Worm (Caenorhabditis elegans): ENCODE data around the gene kcnl-1.

kcnl-1 gene

ce11 chrV:19526197-19526596, 39.0 kb upstream of the kcnl-1 start:
- TF ChIP-seq C34B4.2 (tag; optimal IDR thresholded peaks at IDR 0.05) (no peak), nhr-71 (tag; optimal IDR thresholded peaks at IDR 0.05) (peak; percentile 24), elt-3 (tag; optimal IDR thresholded peaks at IDR 0.05) (peak in 1 of 6 experiments; percentile 8), mef-2 (tag; optimal IDR thresholded peaks at IDR 0.05) (no peak), nhr-19 (GFP tag; conservative IDR thresholded peaks at IDR 0.05) (peak; percentile 67), hlh-17 (GFP tag; optimal IDR thresholded peaks at IDR 0.05; ENCODE audit: borderline replicate concordance) (no peak), tlp-1 (tag; optimal IDR thresholded peaks at IDR 0.05) (no peak), nhr-28 (tag; optimal IDR thresholded peaks at IDR 0.05) (no peak), lin-13 (GFP tag; optimal IDR thresholded peaks at IDR 0.05) (no peak), rnt-1 (tag; optimal IDR thresholded peaks at IDR 0.05) (no peak), ceh-8 (GFP tag; optimal IDR thresholded peaks at IDR 0.05) (no peak), nhr-85 (tag) (peak; percentile 84), lir-3 (tag; optimal IDR thresholded peaks at IDR 0.05; ENCODE audit: poor library complexity) (no peak), unc-30 (tag; optimal IDR thresholded peaks at IDR 0.05) (no peak), nhr-20 (tag; optimal IDR thresholded peaks at IDR 0.05) (peak; percentile 9), ceh-82 (tag; optimal IDR thresholded peaks at IDR 0.05) (no peak), ets-5 (GFP tag; IDR thresholded peaks at IDR 0.05) (no peak), swsn-7 (tag; optimal IDR thresholded peaks at IDR 0.05) (no peak), nhr-77 (tag; optimal IDR thresholded peaks at IDR 0.05) (no peak), pqm-1 (tag; optimal IDR thresholded peaks at IDR 0.05) (no peak), lin-14 (GFP tag; optimal IDR thresholded peaks at IDR 0.05) (peak; percentile 23), fkh-10 (GFP tag; optimal IDR thresholded peaks at IDR 0.05) (no peak), blmp-1 (tag; optimal IDR thresholded peaks at IDR 0.05) (peak; percentile 16)

ce11 chrV:19527565-19527964, 37.6 kb upstream of the kcnl-1 start:
- TF ChIP-seq nhr-28 (tag; optimal IDR thresholded peaks at IDR 0.05) (no peak), ceh-8 (GFP tag; optimal IDR thresholded peaks at IDR 0.05) (no peak), unc-130 (tag; optimal IDR thresholded peaks at IDR 0.05) (peak; percentile 71), ceh-90 (tag; optimal IDR thresholded peaks at IDR 0.05) (no peak), lin-14 (GFP tag; optimal IDR thresholded peaks at IDR 0.05) (peak; percentile 73), nhr-19 (GFP tag; conservative IDR thresholded peaks at IDR 0.05) (peak; percentile 83), ceh-88 (GFP tag; IDR thresholded peaks at IDR 0.05) (no peak), C04F5.9 (tag; optimal IDR thresholded peaks at IDR 0.05) (no peak), hpl-2 (GFP tag; optimal IDR thresholded peaks at IDR 0.05) (no peak), aly-2 (tag; optimal IDR thresholded peaks at IDR 0.05) (no peak), grh-1 (GFP tag; IDR thresholded peaks at IDR 0.05) (peak; percentile 48; the same call in 1 of the 2 replicates), unc-62 (GFP tag; optimal IDR thresholded peaks at IDR 0.05) (no peak), lin-39 (tag; optimal IDR thresholded peaks at IDR 0.05) (no peak), rnt-1 (tag; optimal IDR thresholded peaks at IDR 0.05) (no peak), ama-1 (optimal IDR thresholded peaks at IDR 0.05) (no peak), tlp-1 (tag; optimal IDR thresholded peaks at IDR 0.05) (peak; percentile 22), ztf-11 (tag; optimal IDR thresholded peaks at IDR 0.05) (no peak), nhr-90 (tag; optimal IDR thresholded peaks at IDR 0.05; ENCODE audit: poor library complexity) (peak; percentile 83), dpl-1 (GFP tag; optimal IDR thresholded peaks at IDR 0.05) (peak in 1 of 3 experiments; percentile 26), skn-1 (tag; optimal IDR thresholded peaks at IDR 0.05) (no peak), blmp-1 (tag; optimal IDR thresholded peaks at IDR 0.05) (peak; percentile 40), zag-1 (tag; optimal IDR thresholded peaks at IDR 0.05) (no peak), snu-23 (GFP tag; optimal IDR thresholded peaks at IDR 0.05) (peak; percentile 65), egl-27 (tag; optimal IDR thresholded peaks at IDR 0.05) (no peak), nhr-47 (tag; optimal IDR thresholded peaks at IDR 0.05) (peak; percentile 41), nhr-71 (tag; optimal IDR thresholded peaks at IDR 0.05) (peak; percentile 78), ztf-4 (tag; optimal IDR thresholded peaks at IDR 0.05) (no peak), lsy-2 (tag; optimal IDR thresholded peaks at IDR 0.05) (peak in 1 of 2 experiments; percentile 10), nhr-20 (tag; optimal IDR thresholded peaks at IDR 0.05) (peak; percentile 82), alr-1 (tag; optimal IDR thresholded peaks at IDR 0.05; ENCODE audit: borderline replicate concordance) (no peak), dsc-1 (tag; optimal IDR thresholded peaks at IDR 0.05) (no peak), egl-13 (tag; optimal IDR thresholded peaks at IDR 0.05) (no peak), sptf-1 (tag; optimal IDR thresholded peaks at IDR 0.05) (no peak), irx-1 (tag; optimal IDR thresholded peaks at IDR 0.05) (no peak), F16B12.6 (tag; optimal IDR thresholded peaks at IDR 0.05) (no peak), aha-1 (tag; optimal IDR thresholded peaks at IDR 0.05) (no peak), nhr-85 (tag) (peak; percentile 90), unc-98 (GFP tag; IDR thresholded peaks at IDR 0.05) (no peak)

Data from whole organism, L1 larva.